Worm (Caenorhabditis elegans) whole organism, L1 larva: ENCODE data around the gene T24E12.3.

Experiments
- C34B4.2 ChIP-seq: sonication (generic microtip); optimal IDR thresholded peaks from 2 replicates; lab custom pipeline; 2017; ENCODE audit warnings: mild to moderate bottlenecking, missing genetic modification characterization, missing compliant biosample characterization
- F16B12.6 ChIP-seq: fragments of 150-350 bp; optimal IDR thresholded peaks from 2 replicates; lab custom pipeline; 2014; ENCODE audit warnings: missing biosample characterization, missing genetic modification characterization
- aha-1 ChIP-seq: fragments of 150-350 bp; optimal IDR thresholded peaks from 2 replicates; lab custom pipeline; 2014; ENCODE audit warnings: missing biosample characterization, missing genetic modification characterization
- dpl-1 ChIP-seq, 3 experiments: fragments of 150-350 bp in 2 of 3; sonication (generic microtip) in 1 of 3; optimal IDR thresholded peaks; 2 replicates each; lab custom pipeline; 2014 to 2017; ENCODE audit warnings: missing biosample characterization in 3 of 3, missing genetic modification characterization in 3 of 3, missing genetic modification reagents in 3 of 3
- dsc-1 ChIP-seq: sonication (generic microtip); optimal IDR thresholded peaks from 2 replicates; lab custom pipeline; 2016; ENCODE audit warnings: mild to moderate bottlenecking, missing genetic modification characterization, missing compliant biosample characterization
- efl-1 ChIP-seq, 4 experiments: fragments of 150-350 bp; optimal IDR thresholded peaks in 3 of 4; peaks in 1 of 4; 1 replicate in 1 of 4; 2 replicates in 3 of 4; lab custom pipeline; 2014; ENCODE audit warnings: missing biosample characterization in 2 of 4, missing genetic modification characterization in 2 of 4, missing genetic modification reagents in 2 of 4
- egl-13 ChIP-seq: sonication (generic microtip); optimal IDR thresholded peaks from 2 replicates; lab custom pipeline; 2016; ENCODE audit warnings: missing genotype, missing genetic modification reagents, missing genetic modification characterization, missing compliant biosample characterization
- ets-5 ChIP-seq: fragments of 200-800 bp; sonication (Bioruptor generic); IDR thresholded peaks from 2 replicates; pipeline ENCODE4 v1.3.6; 2022; ENCODE audit warnings: missing genetic modification characterization, missing compliant biosample characterization
- fkh-8 ChIP-seq: sonication (generic microtip); optimal IDR thresholded peaks from 2 replicates; lab custom pipeline; 2016; ENCODE audit warnings: mild to moderate bottlenecking, missing genetic modification characterization, missing compliant biosample characterization
- hlh-4 ChIP-seq: sonication (generic microtip); optimal IDR thresholded peaks from 2 replicates; lab custom pipeline; 2016; ENCODE audit warnings: mild to moderate bottlenecking, missing genetic modification characterization, missing compliant biosample characterization
- irx-1 ChIP-seq: sonication (generic microtip); optimal IDR thresholded peaks from 2 replicates; lab custom pipeline; 2016; ENCODE audit warnings: missing genetic modification characterization, missing compliant biosample characterization
- isw-1 ChIP-seq: fragments of 200-800 bp; sonication (Bioruptor generic); IDR thresholded peaks from 2 replicates; pipeline ENCODE4 v1.3.6; 2022; ENCODE audit warnings: missing genetic modification characterization, missing compliant biosample characterization
- lin-14 ChIP-seq: fragments of 200-800 bp; sonication (Bioruptor generic); optimal IDR thresholded peaks from 2 replicates; lab custom pipeline; 2018; ENCODE audit warnings: mild to moderate bottlenecking, missing genetic modification characterization, moderate library complexity, missing compliant biosample characterization
- lin-15B ChIP-seq: fragments of 150-350 bp; sonication (generic microtip); optimal IDR thresholded peaks from 3 replicates; lab custom pipeline; 2014; ENCODE audit warnings: missing biosample characterization, missing genetic modification characterization
- lin-35 ChIP-seq, 2 experiments: fragments of 150-350 bp; optimal IDR thresholded peaks; 2 replicates each; lab custom pipeline; 2014; ENCODE audit warnings: missing biosample characterization in 2 of 2, missing genetic modification characterization in 2 of 2, missing genetic modification reagents in 2 of 2
- lsy-2 ChIP-seq, 2 experiments: fragments of 150-350 bp; optimal IDR thresholded peaks; 2 replicates each; lab custom pipeline; 2014; ENCODE audit warnings: missing biosample characterization in 2 of 2, missing genetic modification characterization in 2 of 2
- mep-1 ChIP-seq: fragments of 150-350 bp; optimal IDR thresholded peaks from 2 replicates; lab custom pipeline; 2014; ENCODE audit warnings: missing biosample characterization, missing genetic modification characterization
- nhr-19 ChIP-seq: fragments of 200-800 bp; sonication (Bioruptor generic); conservative IDR thresholded peaks from 2 replicates; pipeline ENCODE4 v1.3.6; 2022; ENCODE audit warnings: missing genetic modification characterization, missing compliant biosample characterization
- nhr-20 ChIP-seq: sonication (generic microtip); optimal IDR thresholded peaks from 2 replicates; lab custom pipeline; 2016; ENCODE audit warnings: mild to moderate bottlenecking, missing genetic modification characterization, missing compliant biosample characterization
- nhr-237 ChIP-seq: fragments of 150-350 bp; optimal IDR thresholded peaks from 2 replicates; lab custom pipeline; 2014; ENCODE audit warnings: missing biosample characterization, missing genetic modification characterization
- nhr-28 ChIP-seq: fragments of 150-350 bp; optimal IDR thresholded peaks from 2 replicates; lab custom pipeline; 2014; ENCODE audit warnings: missing biosample characterization, missing genetic modification characterization
- nhr-47 ChIP-seq: sonication (generic microtip); optimal IDR thresholded peaks from 2 replicates; lab custom pipeline; 2016; ENCODE audit warnings: mild to moderate bottlenecking, missing genetic modification characterization, moderate library complexity, missing compliant biosample characterization
- nhr-71 ChIP-seq: sonication (generic microtip); optimal IDR thresholded peaks from 2 replicates; lab custom pipeline; 2016; ENCODE audit warnings: mild to moderate bottlenecking, missing genetic modification characterization, moderate library complexity, missing compliant biosample characterization
- nhr-76 ChIP-seq: sonication (generic microtip); optimal IDR thresholded peaks from 2 replicates; lab custom pipeline; 2017; ENCODE audit warnings: missing biosample characterization, missing genetic modification characterization
- nhr-85 ChIP-seq: sonication (generic microtip); peaks from one replicate; lab custom pipeline; 2016; ENCODE audit warnings: missing genetic modification characterization, inconsistent platforms, missing compliant biosample characterization
- rnt-1 ChIP-seq: sonication (generic microtip); optimal IDR thresholded peaks from 2 replicates; lab custom pipeline; 2016; ENCODE audit warnings: mild to moderate bottlenecking, missing genetic modification characterization, moderate library complexity, missing compliant biosample characterization
- snu-23 ChIP-seq: sonication (generic microtip); optimal IDR thresholded peaks from 2 replicates; lab custom pipeline; 2016; ENCODE audit warnings: missing genetic modification characterization, missing compliant biosample characterization
- sox-4 ChIP-seq: sonication (generic microtip); optimal IDR thresholded peaks from 2 replicates; lab custom pipeline; 2016; ENCODE audit warnings: missing genetic modification characterization, missing compliant biosample characterization
- swsn-7 ChIP-seq: sonication (generic microtip); optimal IDR thresholded peaks from 2 replicates; lab custom pipeline; 2016; ENCODE audit warnings: missing genetic modification characterization, missing compliant biosample characterization
- tbx-2 ChIP-seq: sonication (generic microtip); optimal IDR thresholded peaks from 2 replicates; lab custom pipeline; 2016; ENCODE audit warnings: missing genetic modification characterization, missing compliant biosample characterization
- unc-86 ChIP-seq: sonication (generic microtip); optimal IDR thresholded peaks from 2 replicates; lab custom pipeline; 2016; ENCODE audit warnings: missing genetic modification characterization, missing compliant biosample characterization
- xbp-1 ChIP-seq: sonication (generic microtip); optimal IDR thresholded peaks from 2 replicates; lab custom pipeline; 2016; ENCODE audit warnings: missing genetic modification characterization, missing compliant biosample characterization
- zag-1 ChIP-seq: fragments of 150-350 bp; optimal IDR thresholded peaks from 2 replicates; lab custom pipeline; 2014; ENCODE audit warnings: missing biosample characterization, missing genetic modification characterization
- ztf-11 ChIP-seq, 2 experiments: sonication (generic microtip); optimal IDR thresholded peaks; 2 replicates each; lab custom pipeline; 2016 to 2017; ENCODE audit warnings: missing genetic modification characterization in 2 of 2, missing biosample characterization in 1 of 2, missing compliant biosample characterization in 1 of 2

Gene T24E12.3

ce11 chrII:3815445-3816208 is 39.8 kb downstream of the T24E12.3 start (continued):
- no peak for TF ChIP-seq lin-15B (tag; lab: Kevin White, UChicago)
- peak in 1 of 2 experiments; percentile 15 for TF ChIP-seq lin-35 (GFP tag; optimal IDR thresholded peaks at IDR 0.05; lab: Kevin White, UChicago)
- TF ChIP-seq C34B4.2 (tag; lab: Kevin White, UChicago): no peak
- TF ChIP-seq zag-1 (tag; lab: Kevin White, UChicago): no peak
- TF ChIP-seq irx-1 (tag; lab: Kevin White, UChicago): no peak
- TF ChIP-seq xbp-1 (tag; lab: Kevin White, UChicago): no peak
- TF ChIP-seq sox-4 (tag; lab: Kevin White, UChicago): no peak
- peak; percentile 26 for TF ChIP-seq lsy-2 (tag; optimal IDR thresholded peaks at IDR 0.05; lab: Kevin White, UChicago)
- TF ChIP-seq snu-23: peak; percentile 11

- TF ChIP-seq nhr-20 (tag; lab: Kevin White, UChicago) (peak; percentile 34), egl-13 (tag; lab: Kevin White, UChicago) (peak; percentile 6), unc-86 (peak; percentile 23), nhr-19 (GFP tag; lab: Robert Waterston, UW) (peak; percentile 58), nhr-47 (peak; percentile 37), snu-23 (peak; percentile 30), lin-35 (GFP tag; optimal IDR thresholded peaks at IDR 0.05; lab: Kevin White, UChicago) (peak in 1 of 2 experiments; percentile 6), isw-1 (GFP tag; lab: Robert Waterston, UW) (peak; percentile 27), lin-14 (GFP tag; lab: Kevin White, UChicago) (peak; percentile 77), lsy-2 (tag; optimal IDR thresholded peaks at IDR 0.05; lab: Kevin White, UChicago) (peak; percentile 30 to 46), tbx-2 (tag; lab: Kevin White, UChicago) (peak; percentile 31), nhr-85 (peak; percentile 65), xbp-1 (tag; lab: Kevin White, UChicago) (peak; percentile 4), fkh-8 (tag; lab: Kevin White, UChicago) (peak; percentile 72), nhr-71 (tag; lab: Kevin White, UChicago) (peak; percentile 57), swsn-7 (tag; lab: Kevin White, UChicago) (peak; percentile 33), dsc-1 (tag; lab: Kevin White, UChicago) (peak; percentile 9), F16B12.6 (tag; lab: Kevin White, UChicago) (peak; percentile 6), dpl-1 (GFP tag; optimal IDR thresholded peaks at IDR 0.05; lab: Kevin White, UChicago) (peak in 1 of 3 experiments; percentile 34), efl-1 (optimal IDR thresholded peaks at IDR 0.05; lab: Kevin White, UChicago) (peak; percentile 41 to 55), efl-1 (GFP tag; optimal IDR thresholded peaks at IDR 0.05 in 1 of 2; lab: Kevin White, UChicago) (peak; percentile 22 to 50), mep-1 (tag; lab: Kevin White, UChicago) (peak; percentile 38), rnt-1 (peak; percentile 7)
Measured at ce11 chrII:3816251-3816849, 40.5 kb downstream of the T24E12.3 start, which contains the start of gene fbxa-24. TSS of gene fbxa-24 (plus strand) at chrII:3816526.

DNA sequence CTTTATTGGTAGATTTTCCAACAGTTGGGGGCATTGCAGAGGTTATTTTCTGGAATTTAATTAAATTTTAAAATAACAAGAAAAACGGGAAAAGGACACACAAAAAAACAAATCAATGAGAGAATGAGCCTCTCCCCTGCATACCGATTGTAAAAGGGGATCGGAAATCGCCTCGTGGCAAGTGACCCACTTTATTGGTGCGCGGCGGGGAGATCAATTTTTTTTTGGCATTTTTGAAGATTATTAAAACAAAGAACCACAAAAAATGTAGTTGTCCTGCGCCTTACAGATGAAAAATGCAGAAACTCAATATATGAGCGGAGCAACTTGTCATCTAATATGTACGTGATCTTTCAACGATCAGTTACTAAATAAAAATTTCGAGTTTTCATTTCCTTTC is 45.4 kb downstream of the T24E12.3 start, which contains the start of gene F54D10.7:
Gene F54D10.7 (minus strand): TSS at position 49 of the 400 bp plus-strand sequence.
- TF ChIP-seq sox-4 (tag; lab: Kevin White, UChicago) (no peak), efl-1 (optimal IDR thresholded peaks at IDR 0.05; lab: Kevin White, UChicago) (no peak), efl-1 (GFP tag; optimal IDR thresholded peaks at IDR 0.05 in 1 of 2; lab: Kevin White, UChicago) (peak in 1 of 2 experiments; percentile 58)

DNA sequence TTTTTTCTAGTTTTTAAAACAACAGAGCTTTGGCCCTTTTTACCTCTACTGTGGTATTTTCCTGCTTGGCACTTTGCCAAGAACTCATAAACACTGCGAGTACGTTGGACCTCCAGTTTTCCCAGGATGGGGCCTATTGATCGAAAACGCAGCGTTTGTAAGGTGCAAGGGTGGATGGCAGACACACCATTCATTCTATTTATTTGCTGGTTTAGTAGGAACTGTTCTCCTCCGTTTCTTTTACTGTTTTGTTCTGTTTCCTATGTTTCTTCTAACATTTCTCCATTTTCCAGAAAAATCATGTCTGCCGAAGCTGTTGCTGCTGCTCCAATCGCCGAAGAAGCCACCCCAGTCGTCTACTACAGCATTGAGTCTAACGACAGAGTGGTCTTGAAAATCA is 48.0 kb downstream of the T24E12.3 start, which contains the start of gene skr-15:
Gene skr-15 (plus strand): TSS at position 301 of the 400 bp plus-strand sequence.
- TF ChIP-seq ets-5 (GFP tag; lab: Robert Waterston, UW) (no peak), lin-15B (tag; lab: Kevin White, UChicago) (no peak), nhr-237 (tag; lab: Kevin White, UChicago) (no peak), nhr-28 (tag; lab: Kevin White, UChicago) (no peak), nhr-47 (no peak), nhr-71 (tag; lab: Kevin White, UChicago) (no peak), hlh-4 (tag; lab: Kevin White, UChicago) (no peak), ztf-11 (tag; optimal IDR thresholded peaks at IDR 0.05; lab: Kevin White, UChicago) (no peak), irx-1 (tag; lab: Kevin White, UChicago) (no peak), nhr-76 (tag; lab: Kevin White, UChicago) (no peak), dpl-1 (GFP tag; optimal IDR thresholded peaks at IDR 0.05; lab: Kevin White, UChicago) (no peak), aha-1 (no peak)
